Worm (Caenorhabditis elegans): ENCODE measurements around the gene gip-1.

Gene gip-1

ce11 chrIII:2347291-2347690 is at the start of gene gip-1:
gip-1 (plus strand) TSS chrIII:2347591.
- TF ChIP-seq nhr-237 (tag; optimal IDR thresholded peaks at IDR 0.05) (no peak), snpc-1.2 (GFP tag; IDR thresholded peaks at IDR 0.05) (no peak), unc-62 (GFP tag; optimal IDR thresholded peaks at IDR 0.05 in 1 of 2) (no peak), unc-62 (tag; optimal IDR thresholded peaks at IDR 0.05) (no peak), daf-8 (GFP tag; IDR thresholded peaks at IDR 0.05) (no peak), F10B5.3 (tag; optimal IDR thresholded peaks at IDR 0.05) (no peak), ceh-62 (tag; optimal IDR thresholded peaks at IDR 0.05) (no peak), arid-1 (GFP tag; conservative IDR thresholded peaks at IDR 0.05) (no peak)

ce11 chrIII:2304149-2304548 is 43.2 kb upstream of the gip-1 start:
- TF ChIP-seq R02D3.7 (tag; optimal IDR thresholded peaks at IDR 0.05) (no peak), lin-38 (GFP tag; IDR thresholded peaks at IDR 0.05) (peak; percentile 47), tag-97 (GFP tag; IDR thresholded peaks at IDR 0.05) (no peak), mxl-2 (GFP tag; conservative IDR thresholded peaks at IDR 0.05) (no peak), hmg-1.1 (GFP tag; IDR thresholded peaks at IDR 0.05) (no peak)

DNA sequence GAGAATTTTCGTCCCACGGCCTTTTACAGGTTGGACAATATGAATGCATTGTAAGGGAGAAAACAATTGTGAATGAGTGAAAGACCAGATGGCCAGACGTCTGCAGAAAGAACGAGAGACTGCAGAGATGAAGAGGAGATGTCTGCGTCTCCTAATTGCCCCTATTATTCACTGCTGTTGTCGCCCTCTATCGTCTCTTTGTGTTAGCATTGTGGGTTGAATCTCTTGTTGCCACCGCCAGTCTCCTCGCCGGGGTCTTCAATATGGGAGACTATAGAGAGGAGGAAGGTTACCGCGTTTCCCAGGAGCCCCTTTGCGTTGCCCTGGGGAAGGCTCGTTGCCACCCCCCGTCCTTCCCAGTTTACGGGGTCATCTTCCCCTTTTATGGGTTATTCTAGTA is 42.5 kb upstream of the gip-1 start, which contains the start of gene Y54F10BM.9:
TSS of gene Y54F10BM.9 (minus strand) at position 61 of the 400 bp plus-strand sequence.
- TF ChIP-seq lin-1 (GFP tag; IDR thresholded peaks at IDR 0.05) (no peak), ZK337.2 (GFP tag; IDR thresholded peaks at IDR 0.05) (no peak), lsy-2 (tag; optimal IDR thresholded peaks at IDR 0.05) (peak in 1 of 2 experiments; percentile 25), dmd-6 (GFP tag; IDR thresholded peaks at IDR 0.05) (0 out of 2 replicates have a peak, but pooled peaks have one; percentile 11), mep-1 (tag; optimal IDR thresholded peaks at IDR 0.05) (peak; percentile 35), duxl-1 (tag; optimal IDR thresholded peaks at IDR 0.05; ENCODE audit: poor library complexity) (peak; percentile 55), mxl-3 (GFP tag; optimal IDR thresholded peaks at IDR 0.05) (peak; percentile 20), dpl-1 (GFP tag; optimal IDR thresholded peaks at IDR 0.05) (peak; percentile 29), fos-1 (tag; optimal IDR thresholded peaks at IDR 0.05) (no peak), rbr-2 (tag; optimal IDR thresholded peaks at IDR 0.05) (peak; percentile 4), hlh-11 (tag; optimal IDR thresholded peaks at IDR 0.05) (peak; percentile 54), lin-38 (GFP tag; IDR thresholded peaks at IDR 0.05) (peak; percentile 21; the same call in 1 of the 2 replicates), saeg-2 (GFP tag; IDR thresholded peaks at IDR 0.05) (no peak), unc-62 (GFP tag; optimal IDR thresholded peaks at IDR 0.05 in 1 of 2) (peak in 1 of 2 experiments; percentile 52), unc-62 (tag; optimal IDR thresholded peaks at IDR 0.05) (no peak), hmg-1.1 (GFP tag; IDR thresholded peaks at IDR 0.05) (peak; percentile 14; the same call in 1 of the 2 replicates), set-16 (GFP tag; IDR thresholded peaks at IDR 0.05) (0 out of 2 replicates have a peak, but pooled peaks have one; percentile 25), mes-2 (tag; optimal IDR thresholded peaks at IDR 0.05; ENCODE audit: poor library complexity, severe bottlenecking) (peak; percentile 34)

ce11 chrIII:2308026-2308425 is 39.4 kb upstream of the gip-1 start, which contains the start of the genes fbxa-1 and Y54F10BM.20:
fbxa-1 (minus strand) TSS chrIII:2308126.
Y54F10BM.20 (plus strand) TSS chrIII:2308256.
- TF ChIP-seq Y105C5A.15 (GFP tag; IDR thresholded peaks at IDR 0.05): no peak
- TF ChIP-seq spr-1 (tag; optimal IDR thresholded peaks at IDR 0.05): no peak
- no peak for TF ChIP-seq gei-8 (GFP tag; optimal IDR thresholded peaks at IDR 0.05)
- TF ChIP-seq F10B5.3 (tag; optimal IDR thresholded peaks at IDR 0.05): no peak
- no peak for TF ChIP-seq ceh-62 (tag; optimal IDR thresholded peaks at IDR 0.05)
- no peak for TF ChIP-seq lin-13 (GFP tag; optimal IDR thresholded peaks at IDR 0.05)
- no peak for TF ChIP-seq nhr-111 (GFP tag; optimal IDR thresholded peaks at IDR 0.05)
- TF ChIP-seq pha-4 (GFP tag; IDR thresholded peaks at IDR 0.05): no peak
- no peak for TF ChIP-seq pha-4 (tag; optimal IDR thresholded peaks at IDR 0.05)
- no peak for TF ChIP-seq dve-1 (tag; optimal IDR thresholded peaks at IDR 0.05; ENCODE audit: insufficient read depth)
- no peak for TF ChIP-seq zfp-3 (GFP tag; conservative IDR thresholded peaks at IDR 0.05)
- no peak for TF ChIP-seq Y48G9A.11 (GFP tag; IDR thresholded peaks at IDR 0.05)
- no peak for TF ChIP-seq mes-2 (tag; optimal IDR thresholded peaks at IDR 0.05; ENCODE audit: poor library complexity, severe bottlenecking)
- TF ChIP-seq F26F4.8 (GFP tag; conservative IDR thresholded peaks at IDR 0.05): no peak
- TF ChIP-seq nhr-48 (tag; optimal IDR thresholded peaks at IDR 0.05): no peak

Measured in whole organism, L4 larva.